Fruit fly (Drosophila melanogaster): ENCODE measurements around the gene Ubx.

- TF ChIP-seq Sin3A (optimal IDR thresholded peaks at IDR 0.05) (no peak), CG4617 (GFP tag; optimal IDR thresholded peaks at IDR 0.05; ENCODE audit: borderline replicate concordance) (no peak), nom (GFP tag; optimal IDR thresholded peaks at IDR 0.05) (no peak), ftz-f1 (GFP tag; optimal IDR thresholded peaks at IDR 0.05) (no peak), CG10462 (GFP tag; optimal IDR thresholded peaks at IDR 0.05) (no peak), CG12391 (tag; optimal IDR thresholded peaks at IDR 0.05) (no peak), CG12219 (GFP tag; optimal IDR thresholded peaks at IDR 0.05) (no peak), cwo (GFP tag; optimal IDR thresholded peaks at IDR 0.05) (no peak), CG11696 (GFP tag; IDR thresholded peaks at IDR 0.05) (no peak), CG17186 (GFP tag; optimal IDR thresholded peaks at IDR 0.05) (no peak)
Measured at dm6 chr3R:16608920-16609319, 125.3 kb downstream of the Ubx start, which contains the start of gene NPF.

Data from whole organism, embryonic.